Worm (Caenorhabditis elegans) whole organism, young adult: Measurements from ENCODE around the gene srw-99.
A peak's percentile ranks its signal among the peaks of the same experiment; 100 is the strongest.

Experiments used
- D2030.7 ChIP-seq: fragments of 200-800 bp; sonication (Bioruptor generic); IDR thresholded peaks from 2 replicates; pipeline ENCODE4 v1.3.6; 2022; ENCODE audit warnings: missing genetic modification reagents, missing genetic modification characterization, missing compliant biosample characterization
- F23B12.7 ChIP-seq: sonication (generic microtip); optimal IDR thresholded peaks from 2 replicates; lab custom pipeline; 2017; ENCODE audit warnings: missing genetic modification characterization, mild to moderate bottlenecking, missing compliant biosample characterization, antibody characterized with exemption, moderate library complexity; ENCODE audit not compliant: insufficient read depth
- K11D2.4 ChIP-seq: fragments of 200-800 bp; sonication (Bioruptor generic); IDR thresholded peaks from 2 replicates; pipeline ENCODE4 v1.3.6; 2022; ENCODE audit warnings: missing genetic modification reagents, missing genetic modification characterization, missing compliant biosample characterization
- Y56A3A.18 ChIP-seq: fragments of 200-800 bp; sonication (Bioruptor generic); IDR thresholded peaks from 2 replicates; pipeline ENCODE4 v1.3.6; 2022; ENCODE audit warnings: missing genetic modification reagents, missing genetic modification characterization, missing compliant biosample characterization
- ZK185.1 ChIP-seq: sonication (generic microtip); optimal IDR thresholded peaks from 2 replicates; lab custom pipeline; 2016; ENCODE audit warnings: mild to moderate bottlenecking, missing genetic modification characterization, missing compliant biosample characterization; ENCODE audit not compliant: poor library complexity, severe bottlenecking
- aptf-3 ChIP-seq: fragments of 200-800 bp; sonication (Bioruptor generic); IDR thresholded peaks from 2 replicates; pipeline ENCODE4 v1.3.6; 2022; ENCODE audit warnings: missing genetic modification characterization, missing compliant biosample characterization
- atf-7 ChIP-seq: sonication (generic microtip); optimal IDR thresholded peaks from 2 replicates; lab custom pipeline; 2017; ENCODE audit warnings: mild to moderate bottlenecking, missing genetic modification characterization, missing compliant biosample characterization
- athp-1 ChIP-seq: sonication (generic microtip); optimal IDR thresholded peaks from 2 replicates; lab custom pipeline; 2017; ENCODE audit warnings: mild to moderate bottlenecking, missing genetic modification characterization, missing compliant biosample characterization
- attf-5 ChIP-seq: fragments of 200-800 bp; sonication (Bioruptor generic); optimal IDR thresholded peaks from 2 replicates; lab custom pipeline; 2018; ENCODE audit warnings: mild to moderate bottlenecking, missing genetic modification characterization, missing compliant biosample characterization
- ccch-3 ChIP-seq: fragments of 200-800 bp; sonication (Bioruptor generic); optimal IDR thresholded peaks from 2 replicates; lab custom pipeline; 2018; ENCODE audit warnings: mild to moderate bottlenecking, missing genetic modification characterization, missing compliant biosample characterization
- ceh-27 ChIP-seq: fragments of 200-800 bp; sonication (Bioruptor generic); optimal IDR thresholded peaks from 2 replicates; lab custom pipeline; 2018; ENCODE audit warnings: mild to moderate bottlenecking, missing genetic modification characterization, moderate library complexity, missing compliant biosample characterization
- ekl-4 ChIP-seq: fragments of 200-800 bp; sonication (Bioruptor generic); IDR thresholded peaks from 2 replicates; pipeline ENCODE4 v1.3.6; 2022; ENCODE audit warnings: missing genetic modification reagents, missing genetic modification characterization, missing compliant biosample characterization
- hlh-26 ChIP-seq: fragments of 200-800 bp; sonication (Bioruptor generic); conservative IDR thresholded peaks from 2 replicates; pipeline ENCODE4 v1.3.6; 2022; ENCODE audit warnings: missing genetic modification reagents, missing genetic modification characterization, missing compliant biosample characterization
- hmg-1.2 ChIP-seq: fragments of 200-800 bp; sonication (Bioruptor generic); IDR thresholded peaks from 2 replicates; pipeline ENCODE4 v1.3.6; 2022; ENCODE audit warnings: missing genetic modification reagents, missing genetic modification characterization, missing compliant biosample characterization
- hmg-20 ChIP-seq: fragments of 200-800 bp; sonication (Bioruptor generic); IDR thresholded peaks from 2 replicates; pipeline ENCODE4 v1.3.6; 2022; ENCODE audit warnings: missing genetic modification reagents, missing genetic modification characterization, missing compliant biosample characterization
- let-607 ChIP-seq, 2 experiments: fragments of 200-800 bp in 1 of 2; sonication (Bioruptor generic) in 1 of 2; sonication (generic microtip) in 1 of 2; optimal IDR thresholded peaks; 2 replicates each; lab custom pipeline; 2016 to 2018; ENCODE audit warnings: mild to moderate bottlenecking in 2 of 2, missing compliant biosample characterization in 2 of 2, missing genetic modification characterization in 2 of 2, moderate library complexity in 2 of 2, missing genotype in 1 of 2
- lin-26 ChIP-seq: fragments of 200-800 bp; sonication (Bioruptor generic); IDR thresholded peaks from 2 replicates; pipeline ENCODE4 v1.3.6; 2022; ENCODE audit warnings: missing genetic modification reagents, missing genetic modification characterization, missing compliant biosample characterization
- lsl-1 ChIP-seq: fragments of 200-800 bp; sonication (Bioruptor generic); optimal IDR thresholded peaks from 2 replicates; lab custom pipeline; 2018; ENCODE audit warnings: mild to moderate bottlenecking, missing genetic modification characterization, moderate library complexity, missing compliant biosample characterization
- madf-10 ChIP-seq: sonication (generic microtip); optimal IDR thresholded peaks from 2 replicates; lab custom pipeline; 2016; ENCODE audit warnings: mild to moderate bottlenecking, missing genetic modification characterization, missing compliant biosample characterization
- mes-4 ChIP-seq: sonication (generic microtip); optimal IDR thresholded peaks from 2 replicates; lab custom pipeline; 2016; ENCODE audit warnings: missing genotype, missing genetic modification characterization, missing compliant biosample characterization
- mxl-1 ChIP-seq: sonication (generic microtip); optimal IDR thresholded peaks from 2 replicates; lab custom pipeline; 2016; ENCODE audit warnings: missing genetic modification characterization, missing compliant biosample characterization
- nfya-1 ChIP-seq: sonication (generic microtip); optimal IDR thresholded peaks from 2 replicates; lab custom pipeline; 2017; ENCODE audit warnings: antibody characterized with exemption, missing compliant biosample characterization, missing genetic modification characterization, borderline replicate concordance; ENCODE audit not compliant: insufficient read depth
- nhr-179 ChIP-seq: sonication (generic microtip); optimal IDR thresholded peaks from 2 replicates; lab custom pipeline; 2016; ENCODE audit warnings: mild to moderate bottlenecking, missing genetic modification characterization, missing compliant biosample characterization
- nhr-80 ChIP-seq: sonication (generic microtip); optimal IDR thresholded peaks from 2 replicates; lab custom pipeline; 2016; ENCODE audit warnings: missing genetic modification characterization, missing compliant biosample characterization
- rcor-1 ChIP-seq: fragments of 200-800 bp; sonication (Bioruptor generic); IDR thresholded peaks from 2 replicates; pipeline ENCODE4 v1.3.6; 2022; ENCODE audit warnings: missing genetic modification reagents, missing genetic modification characterization, missing compliant biosample characterization
- rec-8 ChIP-seq, 2 experiments: sonication (generic microtip); optimal IDR thresholded peaks; 2 replicates each; lab custom pipeline; 2016; ENCODE audit warnings: mild to moderate bottlenecking in 2 of 2, missing genetic modification characterization in 2 of 2, missing genetic modification reagents in 2 of 2, missing genotype in 2 of 2, missing biosample characterization in 1 of 2, missing compliant biosample characterization in 1 of 2, moderate library complexity in 1 of 2
- rpc-1 ChIP-seq, 2 experiments: fragments of 150-350 bp in 1 of 2; sonication (generic microtip) in 1 of 2; optimal IDR thresholded peaks; 2 replicates each; lab custom pipeline; 2014 to 2018; ENCODE audit warnings: missing biosample characterization in 1 of 2, missing genetic modification characterization in 1 of 2, missing genetic modification reagents in 1 of 2, missing genotype in 1 of 2
- sdz-38 ChIP-seq: sonication (generic microtip); optimal IDR thresholded peaks from 2 replicates; lab custom pipeline; 2016; ENCODE audit warnings: missing genotype, missing genetic modification characterization, missing compliant biosample characterization
- sea-2 ChIP-seq: fragments of 200-800 bp; sonication (Bioruptor generic); IDR thresholded peaks from 2 replicates; pipeline ENCODE4 v1.3.6; 2022; ENCODE audit warnings: missing genetic modification characterization, missing compliant biosample characterization
- snpc-4 ChIP-seq, 5 experiments: fragments of 150-350 bp in 1 of 5; sonication (generic microtip) in 4 of 5; optimal IDR thresholded peaks; 2 replicates each; lab custom pipeline; 2014 to 2018; ENCODE audit warnings: missing genetic modification characterization in 5 of 5, missing biosample characterization in 3 of 5, antibody characterized with exemption in 2 of 5, mild to moderate bottlenecking in 2 of 5, missing compliant biosample characterization in 2 of 5, missing genotype in 2 of 5, moderate library complexity in 2 of 5, missing genetic modification reagents in 1 of 5
- xnd-1 ChIP-seq: sonication (generic microtip); optimal IDR thresholded peaks from 2 replicates; lab custom pipeline; 2016; ENCODE audit warnings: missing genotype, missing genetic modification reagents, missing genetic modification characterization, missing compliant biosample characterization
- ztf-25 ChIP-seq: fragments of 200-800 bp; sonication (Bioruptor generic); IDR thresholded peaks from 2 replicates; pipeline ENCODE4 v1.3.6; 2022; ENCODE audit warnings: missing genetic modification reagents, missing genetic modification characterization, missing compliant biosample characterization
- ztf-26 ChIP-seq: sonication (generic microtip); optimal IDR thresholded peaks from 2 replicates; lab custom pipeline; 2017; ENCODE audit warnings: missing genetic modification characterization, missing compliant biosample characterization

srw-99 gene

ce11 chrV:1743205-1743870 is 34.8 kb downstream of the srw-99 start, which contains the start of gene nhr-256:
nhr-256 (plus strand) TSS chrV:1743771.
- TF ChIP-seq mes-4 (tag; lab: Kevin White, UChicago) (no peak), mxl-1 (no peak), ekl-4 (GFP tag; lab: Robert Waterston, UW) (no peak), nhr-80 (peak; percentile 76), sea-2 (GFP tag; lab: Robert Waterston, UW) (no peak), atf-7 (tag; lab: Kevin White, UChicago) (peak; percentile 21), hmg-20 (GFP tag; lab: Robert Waterston, UW) (no peak), rcor-1 (GFP tag; lab: Robert Waterston, UW) (no peak), F23B12.7 (tag; lab: Kevin White, UChicago) (peak; percentile 4), lsl-1 (GFP tag; lab: Kevin White, UChicago) (no peak), ZK185.1 (tag; lab: Kevin White, UChicago) (no peak), ztf-26 (tag; lab: Kevin White, UChicago) (peak; percentile 26), lin-26 (no peak), rpc-1 (optimal IDR thresholded peaks at IDR 0.05; lab: Kevin White, UChicago) (no peak), rpc-1 (tag; optimal IDR thresholded peaks at IDR 0.05; lab: Kevin White, UChicago) (no peak), xnd-1 (tag; lab: Kevin White, UChicago) (no peak), ztf-25 (GFP tag; lab: Robert Waterston, UW) (no peak), snpc-4 (GFP tag; optimal IDR thresholded peaks at IDR 0.05; lab: Kevin White, UChicago) (no peak), snpc-4 (tag; optimal IDR thresholded peaks at IDR 0.05; lab: Kevin White, UChicago) (peak in 1 of 4 experiments; percentile 19), K11D2.4 (GFP tag; lab: Robert Waterston, UW) (0 out of 2 replicates have a peak, but pooled peaks have one; percentile 36), let-607 (tag; optimal IDR thresholded peaks at IDR 0.05; lab: Kevin White, UChicago) (peak in 1 of 2 experiments; percentile 59), ccch-3 (GFP tag; lab: Kevin White, UChicago) (no peak), hmg-1.2 (GFP tag; lab: Robert Waterston, UW) (peak; percentile 95), madf-10 (tag; lab: Kevin White, UChicago) (no peak), hlh-26 (no peak), ceh-27 (GFP tag; lab: Kevin White, UChicago) (peak; percentile 43), sdz-38 (tag; lab: Kevin White, UChicago) (no peak), attf-5 (peak; percentile 65), aptf-3 (no peak)

ce11 chrV:1749053-1749452 is 40.5 kb downstream of the srw-99 start, which contains the start of gene ZK697.8:
ZK697.8 (minus strand) TSS chrV:1749153.
- TF ChIP-seq nhr-179 (no peak), rec-8 (tag; optimal IDR thresholded peaks at IDR 0.05; lab: Kevin White, UChicago) (no peak), hmg-1.2 (GFP tag; lab: Robert Waterston, UW) (no peak)

ce11 chrV:1751449-1751848 is 42.9 kb downstream of the srw-99 start, which contains the start of gene srh-199:
srh-199 (minus strand) TSS chrV:1751549.
- TF ChIP-seq nfya-1 (tag; lab: Kevin White, UChicago) (no peak), athp-1 (tag; lab: Kevin White, UChicago) (no peak), Y56A3A.18 (GFP tag; lab: Robert Waterston, UW) (no peak), D2030.7 (GFP tag; lab: Robert Waterston, UW) (no peak), ztf-26 (tag; lab: Kevin White, UChicago) (no peak), nhr-80 (no peak)
- TF ChIP-seq, all 124 proteins: peak for 0
